Worm (Caenorhabditis elegans): ENCODE data around the gene B0416.10.

DNA sequence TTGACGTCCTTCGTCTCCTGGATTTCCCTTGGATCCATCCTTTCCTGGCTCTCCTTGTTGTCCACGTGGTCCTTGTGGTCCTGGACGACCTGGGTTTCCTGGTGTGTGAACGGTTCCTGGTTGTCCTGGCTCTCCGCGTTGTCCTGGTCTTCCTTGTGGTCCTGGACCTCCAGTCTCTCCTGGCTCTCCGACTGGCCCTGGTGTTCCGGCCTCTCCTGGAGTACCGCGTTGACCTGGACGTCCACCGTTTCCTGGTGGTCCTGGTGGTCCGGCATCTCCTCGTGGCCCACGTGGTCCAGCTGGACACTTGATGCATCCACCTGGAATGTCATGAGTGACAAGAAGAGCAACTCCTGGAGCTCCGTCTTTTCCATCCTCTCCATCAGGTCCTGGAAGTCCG, 40.7 kb downstream of the B0416.10 start:
- no peak for TF ChIP-seq flt-1 (GFP tag; IDR thresholded peaks at IDR 0.05)
- no peak for TF ChIP-seq pes-1 (GFP tag; IDR thresholded peaks at IDR 0.05)
- TF ChIP-seq ama-1 (optimal IDR thresholded peaks at IDR 0.05) = no peak
- TF ChIP-seq hmg-4 (GFP tag; optimal IDR thresholded peaks at IDR 0.05) = no peak
- no peak for TF ChIP-seq tbx-11 (GFP tag; IDR thresholded peaks at IDR 0.05)
- TF ChIP-seq sea-1 (GFP tag; conservative IDR thresholded peaks at IDR 0.05) = no peak
- TF ChIP-seq tbx-37 (GFP tag; conservative IDR thresholded peaks at IDR 0.05) = no peak
- no peak for TF ChIP-seq hmbx-1 (tag; optimal IDR thresholded peaks at IDR 0.05)
- no peak for TF ChIP-seq aly-1 (tag; optimal IDR thresholded peaks at IDR 0.05)
- TF ChIP-seq F13C5.2 (tag; optimal IDR thresholded peaks at IDR 0.05) = no peak
- no peak for TF ChIP-seq ceh-13 (GFP tag; optimal IDR thresholded peaks at IDR 0.05)
